Worm (Caenorhabditis elegans) whole organism, late embryonic: ENCODE measurements around the gene stc-1.

Source experiments
- C38D4.7 ChIP-seq: fragments of 200-800 bp; sonication (Bioruptor generic); optimal IDR thresholded peaks from 2 replicates; lab custom pipeline; 2018; ENCODE audit warnings: mild to moderate bottlenecking, missing genetic modification characterization, moderate library complexity, missing compliant biosample characterization
- T23F11.4 ChIP-seq: fragments of 200-800 bp; sonication (Bioruptor generic); optimal IDR thresholded peaks from 2 replicates; lab custom pipeline; 2018; ENCODE audit warnings: mild to moderate bottlenecking, missing genetic modification characterization, missing compliant biosample characterization
- Y22D7AL.16 ChIP-seq: sonication (generic microtip); optimal IDR thresholded peaks from 2 replicates; lab custom pipeline; 2016; ENCODE audit warnings: missing genetic modification characterization, missing compliant biosample characterization
- ahr-1 ChIP-seq: sonication (generic microtip); optimal IDR thresholded peaks from 2 replicates; lab custom pipeline; 2016; ENCODE audit warnings: missing genetic modification characterization, missing compliant biosample characterization
- ceh-14 ChIP-seq: sonication (generic microtip); optimal IDR thresholded peaks from 2 replicates; lab custom pipeline; 2016; ENCODE audit warnings: missing genotype, missing genetic modification characterization, missing compliant biosample characterization
- ceh-19 ChIP-seq: fragments of 200-800 bp; sonication (Bioruptor generic); optimal IDR thresholded peaks from 2 replicates; lab custom pipeline; 2018; ENCODE audit warnings: mild to moderate bottlenecking, missing genetic modification characterization, missing compliant biosample characterization
- ceh-2 ChIP-seq: sonication (generic microtip); optimal IDR thresholded peaks from 2 replicates; lab custom pipeline; 2016; ENCODE audit warnings: missing genotype, missing genetic modification characterization, missing compliant biosample characterization
- ceh-22 ChIP-seq: sonication (generic microtip); optimal IDR thresholded peaks from 2 replicates; lab custom pipeline; 2017; ENCODE audit warnings: missing biosample characterization, missing genetic modification characterization
- ceh-30 ChIP-seq: fragments of 150-350 bp; optimal IDR thresholded peaks from 2 replicates; lab custom pipeline; 2014; ENCODE audit warnings: missing biosample characterization, missing genetic modification characterization
- ceh-31 ChIP-seq: sonication (generic microtip); optimal IDR thresholded peaks from 2 replicates; lab custom pipeline; 2016; ENCODE audit warnings: missing genetic modification characterization, missing compliant biosample characterization
- ceh-34 ChIP-seq: sonication (generic microtip); optimal IDR thresholded peaks from 2 replicates; lab custom pipeline; 2016; ENCODE audit warnings: mild to moderate bottlenecking, missing genetic modification characterization, missing compliant biosample characterization
- che-1 ChIP-seq: sonication (generic microtip); optimal IDR thresholded peaks from 2 replicates; lab custom pipeline; 2016; ENCODE audit warnings: mild to moderate bottlenecking, missing genetic modification characterization, missing compliant biosample characterization
- dmd-4 ChIP-seq: sonication (generic microtip); optimal IDR thresholded peaks from 2 replicates; lab custom pipeline; 2016; ENCODE audit warnings: borderline replicate concordance, missing genetic modification characterization, missing compliant biosample characterization
- dve-1 ChIP-seq: sonication (generic microtip); optimal IDR thresholded peaks from 2 replicates; lab custom pipeline; 2017; ENCODE audit warnings: antibody characterized with exemption, mild to moderate bottlenecking, missing genetic modification characterization, missing compliant biosample characterization
- fkh-10 ChIP-seq: fragments of 150-350 bp; optimal IDR thresholded peaks from 2 replicates; lab custom pipeline; 2014; ENCODE audit warnings: missing biosample characterization, missing genetic modification reagents, missing genetic modification characterization
- fkh-6 ChIP-seq: sonication (generic microtip); optimal IDR thresholded peaks from 2 replicates; lab custom pipeline; 2016; ENCODE audit warnings: missing genetic modification characterization, missing compliant biosample characterization
- gmeb-2 ChIP-seq: sonication (generic microtip); optimal IDR thresholded peaks from 2 replicates; lab custom pipeline; 2016; ENCODE audit warnings: missing genetic modification characterization, inconsistent platforms, missing compliant biosample characterization
- lim-6 ChIP-seq: sonication (generic microtip); optimal IDR thresholded peaks from 2 replicates; lab custom pipeline; 2016; ENCODE audit warnings: missing genetic modification characterization, missing compliant biosample characterization
- lin-11 ChIP-seq: fragments of 200-800 bp; sonication (Bioruptor generic); optimal IDR thresholded peaks from 2 replicates; lab custom pipeline; 2018; ENCODE audit warnings: mild to moderate bottlenecking, missing genetic modification characterization, missing compliant biosample characterization
- nhr-232 ChIP-seq: sonication (generic microtip); optimal IDR thresholded peaks from 2 replicates; lab custom pipeline; 2016; ENCODE audit warnings: missing genetic modification characterization, missing compliant biosample characterization
- odd-2 ChIP-seq: sonication (generic microtip); optimal IDR thresholded peaks from 2 replicates; lab custom pipeline; 2017; ENCODE audit warnings: antibody characterized with exemption, mild to moderate bottlenecking, missing genetic modification characterization, missing compliant biosample characterization
- pat-9 ChIP-seq: fragments of 200-800 bp; sonication (Bioruptor generic); optimal IDR thresholded peaks from 2 replicates; lab custom pipeline; 2018; ENCODE audit warnings: mild to moderate bottlenecking, missing genetic modification characterization, moderate library complexity, missing compliant biosample characterization
- pha-4 ChIP-seq: fragments of 150-350 bp; optimal IDR thresholded peaks from 2 replicates; lab custom pipeline; 2018; ENCODE audit warnings: missing biosample characterization, missing genetic modification reagents, missing genetic modification characterization
- pqm-1 ChIP-seq: sonication (generic microtip); optimal IDR thresholded peaks from 2 replicates; lab custom pipeline; 2016; ENCODE audit warnings: missing genetic modification characterization, missing compliant biosample characterization
- rnt-1 ChIP-seq: sonication (generic microtip); optimal IDR thresholded peaks from 2 replicates; lab custom pipeline; 2016; ENCODE audit warnings: missing genetic modification characterization, missing compliant biosample characterization
- sox-4 ChIP-seq: sonication (generic microtip); optimal IDR thresholded peaks from 2 replicates; lab custom pipeline; 2017; ENCODE audit warnings: mild to moderate bottlenecking, missing genetic modification characterization, inconsistent platforms, missing compliant biosample characterization
- tbx-7 ChIP-seq: sonication (generic microtip); optimal IDR thresholded peaks from 2 replicates; lab custom pipeline; 2016; ENCODE audit warnings: missing genotype, missing genetic modification characterization, missing compliant biosample characterization
- unc-3 ChIP-seq, 2 experiments: fragments of 200-800 bp in 1 of 2; sonication (Bioruptor generic) in 1 of 2; sonication (generic microtip) in 1 of 2; conservative IDR thresholded peaks in 1 of 2; optimal IDR thresholded peaks in 1 of 2; 2 replicates each; pipeline versions ENCODE4 v1.3.6 to Lab custom; 2016 to 2022; ENCODE audit warnings: missing compliant biosample characterization in 2 of 2, missing genetic modification characterization in 2 of 2, missing genetic modification reagents in 1 of 2
- unc-42 ChIP-seq: sonication (generic microtip); optimal IDR thresholded peaks from 2 replicates; lab custom pipeline; 2016; ENCODE audit warnings: missing genotype, missing genetic modification characterization, missing compliant biosample characterization
- unc-86 ChIP-seq: sonication (generic microtip); optimal IDR thresholded peaks from 2 replicates; lab custom pipeline; 2016; ENCODE audit warnings: missing genetic modification characterization, missing compliant biosample characterization

stc-1 gene

DNA sequence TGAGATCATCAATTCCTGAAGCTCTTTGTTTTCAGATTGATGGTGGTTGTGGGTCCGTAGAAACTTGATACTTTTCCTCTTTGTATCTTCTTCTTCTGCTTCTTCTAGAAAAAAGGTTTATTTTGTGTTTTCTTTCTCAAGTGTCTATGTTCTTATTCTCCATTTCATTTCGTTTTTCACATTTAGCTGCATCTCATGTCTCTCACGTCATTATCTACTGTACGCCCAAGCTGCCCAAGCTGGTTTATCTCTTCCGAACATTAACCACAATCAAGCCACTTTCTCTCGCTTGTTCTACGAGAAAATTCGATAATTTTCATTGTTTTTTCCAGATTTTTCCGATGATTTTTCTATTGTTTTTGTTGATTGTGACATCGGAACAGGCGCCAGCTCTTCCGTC lies 33.3 kb upstream of the stc-1 start, which contains the start of gene F28C6.5:
TSS of gene F28C6.5 (plus strand) at position 301 of the 400 bp plus-strand sequence.
- TF ChIP-seq rnt-1 (no peak), lin-11 (tag; lab: Kevin White, UChicago) (no peak)

DNA sequence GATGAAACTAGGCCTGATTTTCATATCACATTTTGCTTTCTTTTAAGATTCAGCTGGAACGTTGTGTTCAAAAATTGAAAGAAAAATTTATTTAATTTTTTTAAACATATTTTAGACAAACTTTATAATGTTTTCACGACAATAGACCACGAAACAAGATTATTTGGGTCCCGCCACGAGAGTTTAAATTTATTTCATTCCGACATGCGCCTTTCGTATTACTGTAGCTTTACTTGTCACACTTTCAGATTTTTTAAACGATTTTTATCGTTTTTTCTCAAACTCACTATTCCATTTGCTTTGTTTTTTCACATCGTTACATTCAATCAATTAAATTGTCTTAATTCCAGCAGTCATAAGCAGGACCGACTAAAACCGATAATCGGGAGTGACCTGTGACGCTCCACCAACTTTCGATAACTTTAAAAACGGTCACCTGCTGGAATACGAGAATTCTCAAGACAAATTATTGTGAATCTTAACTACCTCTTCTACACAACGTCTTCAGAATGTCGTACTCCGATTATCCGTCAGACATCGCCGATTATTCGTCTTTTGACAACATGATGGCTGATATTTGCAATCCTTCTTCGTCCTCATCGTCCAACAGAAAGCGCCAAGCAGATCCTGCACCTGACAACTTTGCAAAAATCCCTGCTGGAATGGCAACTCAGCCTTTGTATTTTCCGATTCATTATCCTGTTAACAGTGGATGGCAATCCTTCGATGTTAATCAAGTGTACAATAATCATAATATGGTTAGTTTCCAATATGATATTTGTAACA lies 28.1 kb upstream of the stc-1 start, which contains the start of gene aptf-3:
TSS of gene aptf-3 (plus strand) at position 351 of the 786 bp plus-strand sequence.
- no peak for TF ChIP-seq T23F11.4 (GFP tag; lab: Kevin White, UChicago)
- no peak for TF ChIP-seq ceh-34
- no peak for TF ChIP-seq fkh-10 (GFP tag; lab: Kevin White, UChicago)
- TF ChIP-seq ceh-19 = no peak
- TF ChIP-seq ceh-30 (tag; lab: Kevin White, UChicago) = no peak
- no peak for TF ChIP-seq unc-86
- TF ChIP-seq dmd-4 (tag; lab: Kevin White, UChicago) = no peak
- TF ChIP-seq pqm-1 (tag; lab: Kevin White, UChicago) = no peak
- TF ChIP-seq ceh-2 (tag; lab: Kevin White, UChicago) = no peak

DNA sequence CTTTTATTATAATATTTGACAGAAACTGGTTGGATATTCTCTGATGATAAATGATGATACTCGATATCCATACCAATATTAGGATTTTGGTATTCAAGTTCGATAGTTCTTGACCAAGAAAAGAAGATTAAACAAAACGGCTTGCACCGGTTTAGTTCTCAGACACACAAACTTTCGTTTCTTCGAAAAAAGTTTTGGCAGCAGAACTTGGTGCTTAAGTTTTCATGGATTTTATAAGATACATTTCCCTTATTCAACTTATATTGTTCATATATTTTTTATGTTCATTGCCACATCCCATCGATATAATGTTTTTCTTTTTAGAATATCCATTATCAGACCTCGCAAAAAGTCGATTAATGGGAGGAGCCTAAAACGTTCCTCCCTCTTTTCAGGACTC lies 24.7 kb upstream of the stc-1 start, which contains the start of gene aptf-4:
TSS of gene aptf-4 (plus strand) at position 301 of the 400 bp plus-strand sequence.
- TF ChIP-seq pha-4 (tag; lab: Kevin White, UChicago) (no peak), ahr-1 (tag; lab: Kevin White, UChicago) (no peak), tbx-7 (tag; lab: Kevin White, UChicago) (no peak), nhr-232 (tag; lab: Kevin White, UChicago) (no peak), sox-4 (no peak), rnt-1 (no peak), odd-2 (no peak), pat-9 (tag; lab: Kevin White, UChicago) (no peak), ceh-22 (no peak), unc-3 (GFP tag; conservative IDR thresholded peaks at IDR 0.05; lab: Robert Waterston, UW) (no peak), unc-3 (tag; optimal IDR thresholded peaks at IDR 0.05; lab: Kevin White, UChicago) (no peak), fkh-6 (tag; lab: Kevin White, UChicago) (no peak), gmeb-2 (tag; lab: Kevin White, UChicago) (no peak), dve-1 (tag; lab: Kevin White, UChicago) (no peak), ceh-34 (no peak), C38D4.7 (GFP tag; lab: Kevin White, UChicago) (no peak)
- TF ChIP-seq, all 69 proteins: peak for 0

DNA sequence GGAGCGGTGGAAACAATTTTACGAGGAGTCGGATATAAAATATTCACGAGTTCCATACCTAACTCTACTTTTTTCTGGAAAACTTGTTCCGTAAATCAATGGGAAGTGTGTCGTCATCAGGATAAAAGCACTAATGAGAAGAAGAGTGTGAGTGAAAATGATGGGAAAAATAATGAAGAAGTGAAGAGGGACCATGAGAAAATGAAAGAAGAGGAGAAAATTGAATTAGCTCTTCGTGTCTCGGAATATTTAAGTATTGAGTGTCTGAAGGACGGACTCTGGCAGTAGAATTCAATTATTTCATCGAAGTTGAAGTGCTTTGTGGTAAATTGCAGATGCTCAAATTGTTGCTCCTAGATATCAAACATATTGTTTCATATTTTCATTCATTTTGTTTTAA lies 23.3 kb upstream of the stc-1 start:
- peak; percentile 81 for TF ChIP-seq ceh-31 (tag; lab: Kevin White, UChicago)
- no peak for TF ChIP-seq nhr-232 (tag; lab: Kevin White, UChicago)
- TF ChIP-seq pqm-1 (tag; lab: Kevin White, UChicago) = no peak
- no peak for TF ChIP-seq lim-6 (tag; lab: Kevin White, UChicago)
- peak; percentile 53 for TF ChIP-seq ceh-14 (tag; lab: Kevin White, UChicago)
- TF ChIP-seq Y22D7AL.16 = no peak
- TF ChIP-seq unc-42 (tag; lab: Kevin White, UChicago) = peak; percentile 99
- no peak for TF ChIP-seq che-1 (tag; lab: Kevin White, UChicago)

DNA sequence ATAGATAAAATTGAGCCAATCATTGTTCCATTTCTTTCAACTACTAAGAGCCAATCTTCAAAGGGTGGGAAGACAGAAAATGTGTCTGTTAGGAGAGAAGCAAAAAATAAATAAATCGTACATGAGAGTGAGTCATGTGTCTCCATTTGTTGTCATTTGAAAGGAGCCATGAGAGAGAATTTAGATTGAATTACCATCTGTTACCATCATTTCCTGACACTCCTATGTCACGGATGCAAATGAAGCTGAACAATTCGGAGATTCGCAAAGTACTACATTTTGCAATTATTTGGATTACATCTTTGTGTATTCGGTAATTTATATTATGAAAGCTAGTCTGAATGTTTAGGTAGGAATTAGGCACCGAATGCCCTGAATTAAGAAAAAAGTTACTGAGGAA lies 22.5 kb upstream of the stc-1 start:
- TF ChIP-seq unc-42 (tag; lab: Kevin White, UChicago) (peak; percentile 81), ceh-34 (no peak)
